Fruit fly (Drosophila melanogaster) whole organism, embryonic: ENCODE data around the gene nAChRalpha6.

Experiments used
- Asciz ChIP-seq: fragments of 200-800 bp; sonication (Bioruptor generic); optimal IDR thresholded peaks from 2 replicates; lab custom pipeline; 2017; ENCODE audit warnings: missing biosample characterization, mild to moderate bottlenecking, missing genetic modification characterization, missing genetic modification reagents
- B-H1 ChIP-seq: fragments of 200-800 bp; sonication (Bioruptor generic); IDR thresholded peaks from 3 replicates; pipeline ENCODE4 v1.3.6; 2022; ENCODE audit warnings: missing biosample characterization, missing genetic modification characterization
- CG10147 ChIP-seq: fragments of 200-800 bp; sonication (Bioruptor generic); optimal IDR thresholded peaks from 2 replicates; lab custom pipeline; 2019; ENCODE audit warnings: missing biosample characterization, mild to moderate bottlenecking, missing genetic modification characterization, moderate library complexity
- CG11695 ChIP-seq: fragments of 200-800 bp; sonication (Bioruptor generic); IDR thresholded peaks from 3 replicates; pipeline ENCODE4 v1.3.6; 2022; ENCODE audit warnings: missing biosample characterization, missing genetic modification characterization
- CG12104 ChIP-seq: fragments of 200-800 bp; sonication (Bioruptor generic); optimal IDR thresholded peaks from 3 replicates; lab custom pipeline; 2016; ENCODE audit warnings: missing biosample characterization, missing genetic modification characterization
- CG12391 ChIP-seq: fragments of 200-800 bp; sonication (Bioruptor generic); optimal IDR thresholded peaks from 3 replicates; lab custom pipeline; 2018; ENCODE audit warnings: missing biosample characterization, mild to moderate bottlenecking, missing genetic modification characterization, moderate library complexity
- CG13624 ChIP-seq: fragments of 200-800 bp; sonication (Bioruptor generic); optimal IDR thresholded peaks from 2 replicates; lab custom pipeline; 2016; ENCODE audit warnings: missing biosample characterization, missing genetic modification characterization
- CG14710 ChIP-seq: fragments of 200-800 bp; sonication (Bioruptor generic); optimal IDR thresholded peaks from 3 replicates; lab custom pipeline; 2019; ENCODE audit warnings: missing biosample characterization, mild to moderate bottlenecking, missing genetic modification characterization, moderate library complexity
- CG15269 ChIP-seq: fragments of 200-800 bp; sonication (Bioruptor generic); optimal IDR thresholded peaks from 2 replicates; lab custom pipeline; 2018; ENCODE audit warnings: missing biosample characterization, mild to moderate bottlenecking, missing genetic modification characterization, moderate library complexity
- CG15696 ChIP-seq: fragments of 200-800 bp; sonication (Bioruptor generic); optimal IDR thresholded peaks from 2 replicates; lab custom pipeline; 2019; ENCODE audit warnings: missing biosample characterization, mild to moderate bottlenecking, missing genetic modification characterization, moderate library complexity
- CG2129 ChIP-seq: fragments of 200-800 bp; sonication (Bioruptor generic); IDR thresholded peaks from 2 replicates; pipeline ENCODE4 v1.3.6; 2022; ENCODE audit warnings: missing biosample characterization, missing genetic modification characterization; ENCODE audit not compliant: partially characterized antibody
- CG3847 ChIP-seq: fragments of 200-800 bp; sonication (Bioruptor generic); IDR thresholded peaks from 2 replicates; pipeline ENCODE4 v1.3.6; 2022; ENCODE audit warnings: missing biosample characterization, missing genetic modification characterization
- CG42726 ChIP-seq: fragments of 200-800 bp; sonication (Bioruptor generic); IDR thresholded peaks from 2 replicates; pipeline ENCODE4 v1.3.6; 2022; ENCODE audit warnings: missing biosample characterization, missing genetic modification characterization; ENCODE audit not compliant: partially characterized antibody
- CG6254 ChIP-seq: fragments of 200-800 bp; sonication (Bioruptor generic); optimal IDR thresholded peaks from 3 replicates; lab custom pipeline; 2017; ENCODE audit warnings: mild to moderate bottlenecking, missing biosample characterization, missing genetic modification reagents, missing genetic modification characterization
- CG7928 ChIP-seq: fragments of 200-800 bp; sonication (Bioruptor generic); optimal IDR thresholded peaks from 2 replicates; lab custom pipeline; 2017; ENCODE audit warnings: missing biosample characterization, mild to moderate bottlenecking, missing genetic modification characterization
- CG8290 ChIP-seq, 3 experiments: fragments of 200-800 bp; sonication (Bioruptor generic); optimal IDR thresholded peaks; 2 replicates each; lab custom pipeline; 2016 to 2019; ENCODE audit warnings: missing biosample characterization in 3 of 3, missing genetic modification characterization in 3 of 3, mild to moderate bottlenecking in 2 of 3, moderate library complexity in 1 of 3
- Dll ChIP-seq: fragments of 200-800 bp; sonication (Bioruptor generic); IDR thresholded peaks from 4 replicates; pipeline ENCODE4 v1.3.6; 2022; ENCODE audit warnings: missing biosample characterization, missing genetic modification characterization; ENCODE audit not compliant: partially characterized antibody
- Dref ChIP-seq: fragments of 200-800 bp; sonication (Bioruptor generic); IDR thresholded peaks from 2 replicates; pipeline ENCODE4 v1.3.6; 2022; ENCODE audit warnings: missing biosample characterization, missing genetic modification characterization
- E2f2 ChIP-seq: fragments of 200-800 bp; sonication (Bioruptor generic); IDR thresholded peaks from 2 replicates; pipeline ENCODE4 v1.3.6; 2022; ENCODE audit warnings: missing biosample characterization, missing genetic modification characterization
- ERR ChIP-seq: fragments of 200-800 bp; sonication (Bioruptor generic); optimal IDR thresholded peaks from 2 replicates; lab custom pipeline; 2016; ENCODE audit warnings: missing biosample characterization, missing genetic modification characterization
- Gug ChIP-seq: fragments of 200-800 bp; sonication (Bioruptor generic); IDR thresholded peaks from 4 replicates; pipeline ENCODE4 v1.3.6; 2022; ENCODE audit warnings: missing biosample characterization, missing genetic modification characterization
- H15 ChIP-seq: fragments of 200-800 bp; sonication (Bioruptor generic); IDR thresholded peaks from 3 replicates; pipeline ENCODE4 v1.3.6; 2022; ENCODE audit warnings: missing biosample characterization, missing genetic modification characterization
- HHEX ChIP-seq: fragments of 200-800 bp; sonication (Bioruptor generic); optimal IDR thresholded peaks from 3 replicates; lab custom pipeline; 2017; ENCODE audit warnings: missing biosample characterization, mild to moderate bottlenecking, missing genetic modification characterization, missing genetic modification reagents
- Hey ChIP-seq: fragments of 200-800 bp; sonication (Bioruptor generic); optimal IDR thresholded peaks from 3 replicates; lab custom pipeline; 2018; ENCODE audit warnings: missing biosample characterization, mild to moderate bottlenecking, missing genetic modification characterization
- Meics ChIP-seq: fragments of 200-800 bp; sonication (Bioruptor generic); optimal IDR thresholded peaks from 2 replicates; lab custom pipeline; 2017; ENCODE audit warnings: missing biosample characterization, mild to moderate bottlenecking, missing genetic modification characterization
- Oli ChIP-seq: fragments of 200-800 bp; sonication (Bioruptor generic); optimal IDR thresholded peaks from 2 replicates; lab custom pipeline; 2018; ENCODE audit warnings: missing biosample characterization, mild to moderate bottlenecking, missing genetic modification characterization, moderate library complexity
- Ravus ChIP-seq: fragments of 200-800 bp; sonication (Bioruptor generic); IDR thresholded peaks from 2 replicates; pipeline ENCODE4 v1.3.6; 2022; ENCODE audit warnings: missing biosample characterization, missing genetic modification characterization
- Sin3A ChIP-seq: fragments of >200 bp; optimal IDR thresholded peaks from 2 replicates; lab custom pipeline; 2018
- ato ChIP-seq: fragments of 200-800 bp; sonication (Bioruptor generic); IDR thresholded peaks from 2 replicates; pipeline ENCODE4 v1.3.6; 2022; ENCODE audit warnings: missing biosample characterization, missing genetic modification characterization; ENCODE audit not compliant: partially characterized antibody
- chm ChIP-seq: fragments of 200-800 bp; sonication (Bioruptor generic); IDR thresholded peaks from 2 replicates; pipeline ENCODE4 v1.3.6; 2022; ENCODE audit warnings: missing biosample characterization, missing genetic modification characterization
- da ChIP-seq: fragments of 200-800 bp; sonication (Bioruptor generic); optimal IDR thresholded peaks from 2 replicates; lab custom pipeline; 2016; ENCODE audit warnings: missing biosample characterization, missing genetic modification characterization
- dm ChIP-seq: fragments of 200-800 bp; sonication (Bioruptor generic); optimal IDR thresholded peaks from 3 replicates; lab custom pipeline; 2016; ENCODE audit warnings: missing biosample characterization, missing genetic modification characterization
- dysf ChIP-seq: fragments of 200-800 bp; sonication (Bioruptor generic); IDR thresholded peaks from 3 replicates; pipeline ENCODE4 v1.3.6; 2022; ENCODE audit warnings: missing biosample characterization, missing genetic modification characterization
- fd3F ChIP-seq: fragments of 200-800 bp; sonication (Bioruptor generic); optimal IDR thresholded peaks from 2 replicates; lab custom pipeline; 2018; ENCODE audit warnings: missing biosample characterization, mild to moderate bottlenecking, missing genetic modification characterization, moderate library complexity
- h ChIP-seq: fragments of >200 bp; optimal IDR thresholded peaks from 2 replicates; lab custom pipeline; 2017
- ham ChIP-seq: fragments of 200-800 bp; sonication (Bioruptor generic); IDR thresholded peaks from 2 replicates; pipeline ENCODE4 v1.3.6; 2022; ENCODE audit warnings: missing biosample characterization, missing genetic modification characterization
- hb ChIP-seq: fragments of 200-800 bp; sonication (Bioruptor generic); IDR thresholded peaks from 3 replicates; pipeline ENCODE4 v1.3.6; 2022; ENCODE audit warnings: missing biosample characterization, missing genetic modification characterization; ENCODE audit not compliant: partially characterized antibody
- lov ChIP-seq, 2 experiments: fragments of 200-800 bp in 1 of 2; fragments of >200 bp in 1 of 2; sonication (Bioruptor generic) in 1 of 2; IDR thresholded peaks in 1 of 2; optimal IDR thresholded peaks in 1 of 2; 2 replicates in 1 of 2; 3 replicates in 1 of 2; pipeline versions ENCODE4 v1.3.6 to Lab custom; 2017 to 2022; ENCODE audit warnings: missing biosample characterization in 1 of 2, missing genetic modification characterization in 1 of 2
- pfk ChIP-seq: fragments of 200-800 bp; sonication (Bioruptor generic); optimal IDR thresholded peaks from 2 replicates; lab custom pipeline; 2018; ENCODE audit warnings: missing biosample characterization, mild to moderate bottlenecking, missing genetic modification characterization, moderate library complexity
- prd ChIP-seq, 3 experiments: fragments of >200 bp in 2 of 3; fragments of 200-800 bp in 1 of 3; sonication (Bioruptor generic) in 1 of 3; optimal IDR thresholded peaks in 2 of 3; IDR thresholded peaks in 1 of 3; 2 replicates in 2 of 3; 3 replicates in 1 of 3; pipeline versions ENCODE4 v1.3.6 to Lab custom; 2017 to 2022; ENCODE audit warnings: missing biosample characterization in 1 of 3, missing genetic modification characterization in 1 of 3
- pros ChIP-seq: fragments of 200-800 bp; sonication (Bioruptor generic); optimal IDR thresholded peaks from 3 replicates; lab custom pipeline; 2019; ENCODE audit warnings: missing biosample characterization, mild to moderate bottlenecking, missing genetic modification characterization, moderate library complexity
- sisA ChIP-seq: fragments of 200-800 bp; sonication (Bioruptor generic); IDR thresholded peaks from 2 replicates; pipeline ENCODE4 v1.3.6; 2022; ENCODE audit warnings: missing biosample characterization, missing genetic modification characterization
- tap ChIP-seq: fragments of 200-800 bp; optimal IDR thresholded peaks from 3 replicates; lab custom pipeline; 2019; ENCODE audit warnings: missing biosample characterization, mild to moderate bottlenecking, missing genetic modification characterization, moderate library complexity
- tin ChIP-seq: fragments of 200-800 bp; sonication (Bioruptor generic); optimal IDR thresholded peaks from 3 replicates; lab custom pipeline; 2016; ENCODE audit warnings: missing biosample characterization, missing genetic modification characterization
- wor ChIP-seq: fragments of 200-800 bp; sonication (Bioruptor generic); IDR thresholded peaks from 2 replicates; pipeline ENCODE4 v1.3.6; 2022; ENCODE audit warnings: missing biosample characterization, missing genetic modification characterization
- zfh1 ChIP-seq: fragments of 200-800 bp; sonication (Bioruptor generic); IDR thresholded peaks from 3 replicates; pipeline ENCODE4 v1.3.6; 2022; ENCODE audit warnings: missing biosample characterization, missing genetic modification characterization
- zfh2 ChIP-seq: fragments of 200-800 bp; sonication (Bioruptor generic); optimal IDR thresholded peaks from 2 replicates; lab custom pipeline; 2016; ENCODE audit warnings: missing biosample characterization, missing genetic modification characterization

Gene nAChRalpha6

DNA sequence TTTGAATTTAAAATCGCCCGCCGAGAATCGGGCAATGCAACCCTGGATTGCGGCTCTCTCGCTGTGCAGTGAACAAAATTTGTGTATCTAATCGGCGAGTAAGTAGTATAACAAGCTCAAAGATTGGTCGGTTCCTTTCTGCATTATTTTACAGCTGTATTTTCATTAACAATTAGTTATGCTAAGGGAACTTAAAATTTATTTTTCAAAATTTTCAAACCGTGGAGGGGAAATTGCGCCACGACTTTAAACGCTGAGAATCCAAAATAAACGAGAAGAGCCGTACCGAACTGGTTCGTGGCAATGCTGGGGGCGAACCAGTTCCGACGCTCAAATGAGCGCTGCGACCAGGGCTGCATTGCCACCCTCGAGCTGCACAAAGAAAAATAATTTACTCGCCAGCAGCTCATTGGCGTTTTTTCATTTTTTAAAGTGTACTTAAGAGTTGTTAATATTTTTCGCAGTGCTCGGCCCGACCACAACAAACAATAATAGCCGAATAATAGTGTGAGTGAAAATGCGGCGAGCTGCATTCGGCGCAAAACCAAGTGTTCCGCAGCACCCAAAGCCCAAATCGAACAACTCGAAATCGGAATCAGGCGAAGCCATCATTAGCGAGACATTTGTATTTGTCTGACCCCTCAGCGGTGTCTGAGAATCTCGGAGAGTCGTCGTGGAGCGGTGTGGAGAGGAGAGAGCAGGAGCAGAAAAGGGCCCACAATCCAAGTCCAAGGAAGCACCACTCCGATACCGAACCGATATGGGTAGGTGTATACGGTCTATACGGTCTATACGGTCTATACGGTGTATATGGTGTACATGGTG, 127.8 kb downstream of the nAChRalpha6 start, which contains the start of gene zf30C (continued):
- TF ChIP-seq CG11695: peak; percentile 63; the same call in 2 of the 3 replicates
- peak; percentile 92 for TF ChIP-seq tin
- peak; percentile 77 for TF ChIP-seq dm (GFP tag; lab: Kevin White, UChicago)
- TF ChIP-seq Meics: peak; percentile 81
- 0 out of 2 replicates have a peak, but pooled peaks have one; percentile 23 for TF ChIP-seq ham (GFP tag; lab: Robert Waterston, UW)
- peak; percentile 67 for TF ChIP-seq CG12104
- no peak for TF ChIP-seq CG2129 (GFP tag; lab: Robert Waterston, UW)
- peak; percentile 79 for TF ChIP-seq ERR (GFP tag; lab: Kevin White, UChicago)
- peak; percentile 20 for TF ChIP-seq pfk (GFP tag; lab: Kevin White, UChicago)
- peak; percentile 82 for TF ChIP-seq dysf (GFP tag; lab: Robert Waterston, UW)
- peak; percentile 79 for TF ChIP-seq B-H1 (GFP tag; lab: Robert Waterston, UW)
- peak; percentile 95 for TF ChIP-seq CG7928 (GFP tag; lab: Kevin White, UChicago)
- peak; percentile 57; the same call in 1 of the 2 replicates for TF ChIP-seq CG42726
- TF ChIP-seq Dll (GFP tag; lab: Robert Waterston, UW): peak; percentile 25; the same call in 3 of the 4 replicates
- no peak for TF ChIP-seq h (lab: Kevin White, UChicago)
- TF ChIP-seq CG15696 (tag; lab: Kevin White, UChicago): peak; percentile 65
- TF ChIP-seq fd3F: peak; percentile 60
- TF ChIP-seq lov (optimal IDR thresholded peaks at IDR 0.05; lab: Kevin White, UChicago): no peak
- TF ChIP-seq lov (GFP tag; IDR thresholded peaks at IDR 0.05; lab: Robert Waterston, UW): peak; percentile 81; the same call in 2 of the 3 replicates
- TF ChIP-seq Oli: peak; percentile 72
- peak; percentile 28 for TF ChIP-seq Hey (tag; lab: Kevin White, UChicago)
- no peak for TF ChIP-seq prd (optimal IDR thresholded peaks at IDR 0.05; lab: Kevin White, UChicago)
- TF ChIP-seq prd (GFP tag; IDR thresholded peaks at IDR 0.05; lab: Robert Waterston, UW): peak; percentile 92
- TF ChIP-seq ato: no peak; the same call in 1 of the 2 replicates
- peak; percentile 80 for TF ChIP-seq HHEX (GFP tag; lab: Kevin White, UChicago)
- TF ChIP-seq CG3847 (GFP tag; lab: Robert Waterston, UW): peak; percentile 86
- TF ChIP-seq CG6254 (GFP tag; lab: Kevin White, UChicago): peak; percentile 59
- TF ChIP-seq hb (GFP tag; lab: Robert Waterston, UW): no peak
- no peak for TF ChIP-seq tap (tag; lab: Kevin White, UChicago)
- TF ChIP-seq H15: peak; percentile 83
- TF ChIP-seq chm (GFP tag; lab: Robert Waterston, UW): peak; percentile 90
- peak; percentile 62 for TF ChIP-seq CG14710 (tag; lab: Kevin White, UChicago)
- TF ChIP-seq zfh2: peak; percentile 95
- peak; percentile 64 for TF ChIP-seq Dref
- peak; percentile 79 for TF ChIP-seq CG12391 (tag; lab: Kevin White, UChicago)
- TF ChIP-seq zfh1 (GFP tag; lab: Robert Waterston, UW): peak; percentile 86
- peak; percentile 90 for TF ChIP-seq CG13624 (GFP tag; lab: Kevin White, UChicago)
- TF ChIP-seq Gug (GFP tag; lab: Robert Waterston, UW): peak; percentile 96
- TF ChIP-seq da (GFP tag; lab: Kevin White, UChicago): peak; percentile 70
- TF ChIP-seq CG10147 (GFP tag; lab: Kevin White, UChicago): peak; percentile 56
- TF ChIP-seq CG8290 (GFP tag; optimal IDR thresholded peaks at IDR 0.05; lab: Kevin White, UChicago): peak; percentile 17
- TF ChIP-seq CG8290 (tag; optimal IDR thresholded peaks at IDR 0.05; lab: Kevin White, UChicago): peak in 1 of 2 experiments; percentile 74
- no peak for TF ChIP-seq pros
- TF ChIP-seq Ravus (GFP tag; lab: Robert Waterston, UW): peak; percentile 14; the same call in 1 of the 2 replicates
- TF ChIP-seq Sin3A (lab: Kevin White, UChicago): peak; percentile 78
- peak; percentile 77 for TF ChIP-seq CG15269 (tag; lab: Kevin White, UChicago)
- TF ChIP-seq Asciz: peak; percentile 50
- TF ChIP-seq wor (GFP tag; lab: Robert Waterston, UW): peak; percentile 54; the same call in 1 of the 2 replicates
- peak; percentile 92 for TF ChIP-seq sisA (GFP tag; lab: Robert Waterston, UW)
- TF ChIP-seq E2f2 (GFP tag; lab: Robert Waterston, UW): peak; percentile 99
